Worm (Caenorhabditis elegans) whole organism, late embryonic: ENCODE results near the gene ect-2.

ENCODE experiments used
- C08G9.2 ChIP-seq: sonication (generic microtip); optimal IDR thresholded peaks from 2 replicates; lab custom pipeline; 2016; ENCODE audit warnings: mild to moderate bottlenecking, missing genetic modification characterization, moderate library complexity, missing compliant biosample characterization
- C38D4.7 ChIP-seq: fragments of 200-800 bp; sonication (Bioruptor generic); optimal IDR thresholded peaks from 2 replicates; lab custom pipeline; 2018; ENCODE audit warnings: mild to moderate bottlenecking, missing genetic modification characterization, moderate library complexity, missing compliant biosample characterization
- K09A11.1 ChIP-seq: sonication (generic microtip); optimal IDR thresholded peaks from 2 replicates; lab custom pipeline; 2017; ENCODE audit warnings: antibody characterized with exemption, mild to moderate bottlenecking, missing genetic modification characterization, missing compliant biosample characterization; ENCODE audit not compliant: insufficient read depth
- ahr-1 ChIP-seq: sonication (generic microtip); optimal IDR thresholded peaks from 2 replicates; lab custom pipeline; 2016; ENCODE audit warnings: missing genetic modification characterization, missing compliant biosample characterization
- ama-1 ChIP-seq: fragments of 150-350 bp; optimal IDR thresholded peaks from 2 replicates; lab custom pipeline; 2014
- ceh-14 ChIP-seq: sonication (generic microtip); optimal IDR thresholded peaks from 2 replicates; lab custom pipeline; 2016; ENCODE audit warnings: missing genotype, missing genetic modification characterization, missing compliant biosample characterization
- ceh-19 ChIP-seq: fragments of 200-800 bp; sonication (Bioruptor generic); optimal IDR thresholded peaks from 2 replicates; lab custom pipeline; 2018; ENCODE audit warnings: mild to moderate bottlenecking, missing genetic modification characterization, missing compliant biosample characterization
- ceh-22 ChIP-seq: sonication (generic microtip); optimal IDR thresholded peaks from 2 replicates; lab custom pipeline; 2017; ENCODE audit warnings: missing biosample characterization, missing genetic modification characterization
- ceh-30 ChIP-seq: fragments of 150-350 bp; optimal IDR thresholded peaks from 2 replicates; lab custom pipeline; 2014; ENCODE audit warnings: missing biosample characterization, missing genetic modification characterization
- ceh-6 ChIP-seq: fragments of 200-800 bp; sonication (Bioruptor generic); optimal IDR thresholded peaks from 2 replicates; lab custom pipeline; 2018; ENCODE audit warnings: mild to moderate bottlenecking, missing genetic modification characterization, missing compliant biosample characterization
- che-1 ChIP-seq: sonication (generic microtip); optimal IDR thresholded peaks from 2 replicates; lab custom pipeline; 2016; ENCODE audit warnings: mild to moderate bottlenecking, missing genetic modification characterization, missing compliant biosample characterization
- dve-1 ChIP-seq: sonication (generic microtip); optimal IDR thresholded peaks from 2 replicates; lab custom pipeline; 2017; ENCODE audit warnings: antibody characterized with exemption, mild to moderate bottlenecking, missing genetic modification characterization, missing compliant biosample characterization
- ets-4 ChIP-seq: sonication (generic microtip); optimal IDR thresholded peaks from 2 replicates; lab custom pipeline; 2016; ENCODE audit warnings: missing genetic modification characterization, missing compliant biosample characterization
- fkh-10 ChIP-seq: fragments of 150-350 bp; optimal IDR thresholded peaks from 2 replicates; lab custom pipeline; 2014; ENCODE audit warnings: missing biosample characterization, missing genetic modification reagents, missing genetic modification characterization
- gmeb-2 ChIP-seq: sonication (generic microtip); optimal IDR thresholded peaks from 2 replicates; lab custom pipeline; 2016; ENCODE audit warnings: missing genetic modification characterization, inconsistent platforms, missing compliant biosample characterization
- hlh-13 ChIP-seq: fragments of 200-800 bp; sonication (Bioruptor generic); optimal IDR thresholded peaks from 2 replicates; lab custom pipeline; 2018; ENCODE audit warnings: mild to moderate bottlenecking, missing genetic modification characterization, missing compliant biosample characterization
- hlh-6 ChIP-seq: sonication (generic microtip); optimal IDR thresholded peaks from 2 replicates; lab custom pipeline; 2016; ENCODE audit warnings: missing genotype, missing genetic modification characterization, missing compliant biosample characterization
- hlh-8 ChIP-seq: sonication (generic microtip); optimal IDR thresholded peaks from 2 replicates; lab custom pipeline; 2016; ENCODE audit warnings: missing genotype, missing genetic modification characterization, missing compliant biosample characterization
- lim-6 ChIP-seq: sonication (generic microtip); optimal IDR thresholded peaks from 2 replicates; lab custom pipeline; 2016; ENCODE audit warnings: missing genetic modification characterization, missing compliant biosample characterization
- madf-2 ChIP-seq: sonication (generic microtip); optimal IDR thresholded peaks from 2 replicates; lab custom pipeline; 2017; ENCODE audit warnings: missing genetic modification characterization, missing compliant biosample characterization
- nfya-1 ChIP-seq: sonication (generic microtip); optimal IDR thresholded peaks from 2 replicates; lab custom pipeline; 2017; ENCODE audit warnings: missing genetic modification characterization, mild to moderate bottlenecking, missing compliant biosample characterization, antibody characterized with exemption, moderate library complexity
- nhr-11 ChIP-seq: fragments of 150-350 bp; optimal IDR thresholded peaks from 2 replicates; lab custom pipeline; 2014; ENCODE audit warnings: missing biosample characterization, missing genetic modification characterization
- npax-4 ChIP-seq: sonication (generic microtip); optimal IDR thresholded peaks from 2 replicates; lab custom pipeline; 2016; ENCODE audit warnings: missing genetic modification characterization, missing compliant biosample characterization
- pag-3 ChIP-seq: sonication (generic microtip); optimal IDR thresholded peaks from 2 replicates; lab custom pipeline; 2016; ENCODE audit warnings: missing compliant biosample characterization, missing genetic modification characterization, borderline replicate concordance
- pat-9 ChIP-seq: fragments of 200-800 bp; sonication (Bioruptor generic); optimal IDR thresholded peaks from 2 replicates; lab custom pipeline; 2018; ENCODE audit warnings: mild to moderate bottlenecking, missing genetic modification characterization, moderate library complexity, missing compliant biosample characterization
- ref-2 ChIP-seq: sonication (generic microtip); optimal IDR thresholded peaks from 2 replicates; lab custom pipeline; 2016; ENCODE audit warnings: missing genetic modification characterization, missing compliant biosample characterization
- rnt-1 ChIP-seq: sonication (generic microtip); optimal IDR thresholded peaks from 2 replicates; lab custom pipeline; 2016; ENCODE audit warnings: missing genetic modification characterization, missing compliant biosample characterization
- sox-4 ChIP-seq: sonication (generic microtip); optimal IDR thresholded peaks from 2 replicates; lab custom pipeline; 2017; ENCODE audit warnings: mild to moderate bottlenecking, missing genetic modification characterization, inconsistent platforms, missing compliant biosample characterization
- tbx-7 ChIP-seq: sonication (generic microtip); optimal IDR thresholded peaks from 2 replicates; lab custom pipeline; 2016; ENCODE audit warnings: missing genotype, missing genetic modification characterization, missing compliant biosample characterization
- unc-55 ChIP-seq: sonication (generic microtip); optimal IDR thresholded peaks from 2 replicates; lab custom pipeline; 2017; ENCODE audit warnings: missing biosample characterization, missing genetic modification reagents, missing genetic modification characterization
- unc-86 ChIP-seq: sonication (generic microtip); optimal IDR thresholded peaks from 2 replicates; lab custom pipeline; 2016; ENCODE audit warnings: missing genetic modification characterization, missing compliant biosample characterization
- ztf-16 ChIP-seq: sonication (generic microtip); optimal IDR thresholded peaks from 2 replicates; lab custom pipeline; 2017; ENCODE audit warnings: missing genetic modification characterization, missing compliant biosample characterization

ect-2 gene

ce11 chrII:10820679-10821078 is 36.9 kb upstream of the ect-2 start, which contains the start of gene ech-4:
TSS of gene ech-4 (plus strand) at chrII:10821031.
- TF ChIP-seq sox-4 (tag; lab: Kevin White, UChicago) (no peak), C38D4.7 (GFP tag; lab: Kevin White, UChicago) (no peak), tbx-7 (tag; lab: Kevin White, UChicago) (no peak), madf-2 (tag; lab: Kevin White, UChicago) (no peak), C08G9.2 (tag; lab: Kevin White, UChicago) (no peak), ref-2 (tag; lab: Kevin White, UChicago) (no peak), unc-86 (no peak), pat-9 (tag; lab: Kevin White, UChicago) (no peak), rnt-1 (tag; lab: Kevin White, UChicago) (no peak)

ce11 chrII:10819928-10820423 is 36.2 kb upstream of the ect-2 start, which contains the start of gene R06F6.8:
TSS of gene R06F6.8 (minus strand) at chrII:10819978.
- TF ChIP-seq ztf-16 (tag; lab: Kevin White, UChicago) (no peak), ref-2 (tag; lab: Kevin White, UChicago) (peak; percentile 71), dve-1 (tag; lab: Kevin White, UChicago) (no peak)

ce11 chrII:10810690-10811089 is 26.9 kb upstream of the ect-2 start, which contains the start of gene msrp-7:
TSS of gene msrp-7 (plus strand) at chrII:10810990.
- no peak for TF ChIP-seq nfya-1 (tag; lab: Kevin White, UChicago)
- no peak for TF ChIP-seq ceh-19
- TF ChIP-seq gmeb-2 (tag; lab: Kevin White, UChicago) = no peak
- TF ChIP-seq che-1 (tag; lab: Kevin White, UChicago) = no peak
- no peak for TF ChIP-seq hlh-6
- no peak for TF ChIP-seq lim-6 (tag; lab: Kevin White, UChicago)
- TF ChIP-seq ceh-30 (tag; lab: Kevin White, UChicago) = no peak
- TF ChIP-seq ahr-1 = no peak
- no peak for TF ChIP-seq ets-4 (tag; lab: Kevin White, UChicago)
- TF ChIP-seq pag-3 (tag; lab: Kevin White, UChicago) = no peak
- no peak for TF ChIP-seq K09A11.1 (tag; lab: Kevin White, UChicago)
- no peak for TF ChIP-seq rnt-1 (tag; lab: Kevin White, UChicago)
- TF ChIP-seq madf-2 (tag; lab: Kevin White, UChicago) = no peak
- TF ChIP-seq ref-2 (tag; lab: Kevin White, UChicago) = no peak
- TF ChIP-seq ama-1 = no peak
- no peak for TF ChIP-seq C08G9.2 (tag; lab: Kevin White, UChicago)
- TF ChIP-seq fkh-10 = no peak

ce11 chrII:10808708-10809343 is 25.1 kb upstream of the ect-2 start, which contains the start of gene R06F6.14:
TSS of gene R06F6.14 (plus strand) at chrII:10809293.
- TF ChIP-seq ceh-22 (tag; lab: Kevin White, UChicago) (no peak), hlh-13 (GFP tag; lab: Kevin White, UChicago) (no peak), ceh-6 (GFP tag; lab: Kevin White, UChicago) (no peak)

- no peak for TF ChIP-seq C38D4.7 (GFP tag; lab: Kevin White, UChicago)
- no peak for TF ChIP-seq nhr-11
- no peak for TF ChIP-seq rnt-1 (tag; lab: Kevin White, UChicago)
- TF ChIP-seq ceh-14 (tag; lab: Kevin White, UChicago) = no peak
- no peak for TF ChIP-seq C08G9.2 (tag; lab: Kevin White, UChicago)
Measured at ce11 chrII:10805437-10805836, 21.7 kb upstream of the ect-2 start, which contains the start of gene ceh-62. TSS of gene ceh-62 (plus strand) at chrII:10805737.

ce11 chrII:10804907-10805306 is 21.1 kb upstream of the ect-2 start:
- no peak for TF ChIP-seq hlh-8 (tag; lab: Kevin White, UChicago)
- no peak for TF ChIP-seq unc-55 (GFP tag; lab: Kevin White, UChicago)
- peak; percentile 83 for TF ChIP-seq nfya-1 (tag; lab: Kevin White, UChicago)
- TF ChIP-seq npax-4 (tag; lab: Kevin White, UChicago) = no peak
